Worm (Caenorhabditis elegans) whole organism, L1 larva: ENCODE results near the gene ttr-24.

Experiments used
- C16A3.4 ChIP-seq: fragments of 150-350 bp; optimal IDR thresholded peaks from 2 replicates; lab custom pipeline; 2014; ENCODE audit warnings: missing biosample characterization, missing genetic modification characterization
- alr-1 ChIP-seq: fragments of 200-800 bp; sonication (Bioruptor generic); optimal IDR thresholded peaks from 2 replicates; lab custom pipeline; 2018; ENCODE audit warnings: borderline replicate concordance, mild to moderate bottlenecking, missing genetic modification characterization, missing compliant biosample characterization
- aly-2 ChIP-seq: fragments of 150-350 bp; optimal IDR thresholded peaks from 2 replicates; lab custom pipeline; 2014; ENCODE audit warnings: missing biosample characterization, missing genetic modification characterization
- ama-1 ChIP-seq: fragments of 150-350 bp; optimal IDR thresholded peaks from 2 replicates; lab custom pipeline; 2014
- ceh-63 ChIP-seq: fragments of 200-800 bp; sonication (Bioruptor generic); optimal IDR thresholded peaks from 2 replicates; lab custom pipeline; 2018; ENCODE audit warnings: mild to moderate bottlenecking, missing genetic modification characterization, missing compliant biosample characterization
- ceh-90 ChIP-seq: sonication (generic microtip); optimal IDR thresholded peaks from 2 replicates; lab custom pipeline; 2016; ENCODE audit warnings: missing genetic modification characterization, missing compliant biosample characterization
- dpl-1 ChIP-seq, 3 experiments: fragments of 150-350 bp in 2 of 3; sonication (generic microtip) in 1 of 3; optimal IDR thresholded peaks; 2 replicates each; lab custom pipeline; 2014 to 2017; ENCODE audit warnings: missing biosample characterization in 3 of 3, missing genetic modification characterization in 3 of 3, missing genetic modification reagents in 3 of 3
- efl-1 ChIP-seq, 4 experiments: fragments of 150-350 bp; optimal IDR thresholded peaks in 3 of 4; peaks in 1 of 4; 1 replicate in 1 of 4; 2 replicates in 3 of 4; lab custom pipeline; 2014; ENCODE audit warnings: missing biosample characterization in 2 of 4, missing genetic modification characterization in 2 of 4, missing genetic modification reagents in 2 of 4
- egl-13 ChIP-seq: sonication (generic microtip); optimal IDR thresholded peaks from 2 replicates; lab custom pipeline; 2016; ENCODE audit warnings: missing genotype, missing genetic modification reagents, missing genetic modification characterization, missing compliant biosample characterization
- ets-5 ChIP-seq: fragments of 200-800 bp; sonication (Bioruptor generic); IDR thresholded peaks from 2 replicates; pipeline ENCODE4 v1.3.6; 2022; ENCODE audit warnings: missing genetic modification characterization, missing compliant biosample characterization
- fkh-10 ChIP-seq: sonication (generic microtip); optimal IDR thresholded peaks from 2 replicates; lab custom pipeline; 2017; ENCODE audit warnings: missing biosample characterization, missing genetic modification reagents, missing genetic modification characterization
- fkh-8 ChIP-seq: sonication (generic microtip); optimal IDR thresholded peaks from 2 replicates; lab custom pipeline; 2016; ENCODE audit warnings: mild to moderate bottlenecking, missing genetic modification characterization, missing compliant biosample characterization
- grh-1 ChIP-seq: fragments of 200-800 bp; sonication (Bioruptor generic); IDR thresholded peaks from 2 replicates; pipeline ENCODE4 v1.3.6; 2022; ENCODE audit warnings: missing genetic modification reagents, missing genetic modification characterization, missing compliant biosample characterization
- hlh-17 ChIP-seq: fragments of 200-800 bp; sonication (Bioruptor generic); optimal IDR thresholded peaks from 2 replicates; lab custom pipeline; 2018; ENCODE audit warnings: missing genetic modification characterization, mild to moderate bottlenecking, missing compliant biosample characterization, moderate library complexity, borderline replicate concordance
- hlh-4 ChIP-seq: sonication (generic microtip); optimal IDR thresholded peaks from 2 replicates; lab custom pipeline; 2016; ENCODE audit warnings: mild to moderate bottlenecking, missing genetic modification characterization, missing compliant biosample characterization
- jun-1 ChIP-seq: fragments of 150-350 bp; optimal IDR thresholded peaks from 2 replicates; lab custom pipeline; 2014; ENCODE audit warnings: missing biosample characterization, missing genetic modification reagents, missing genetic modification characterization
- lin-14 ChIP-seq: fragments of 200-800 bp; sonication (Bioruptor generic); optimal IDR thresholded peaks from 2 replicates; lab custom pipeline; 2018; ENCODE audit warnings: mild to moderate bottlenecking, missing genetic modification characterization, moderate library complexity, missing compliant biosample characterization
- lin-35 ChIP-seq, 2 experiments: fragments of 150-350 bp; optimal IDR thresholded peaks; 2 replicates each; lab custom pipeline; 2014; ENCODE audit warnings: missing biosample characterization in 2 of 2, missing genetic modification characterization in 2 of 2, missing genetic modification reagents in 2 of 2
- lin-39 ChIP-seq: fragments of 150-350 bp; optimal IDR thresholded peaks from 2 replicates; lab custom pipeline; 2014; ENCODE audit warnings: missing biosample characterization, missing genetic modification reagents, missing genetic modification characterization
- lir-3 ChIP-seq: sonication (generic microtip); optimal IDR thresholded peaks from 2 replicates; lab custom pipeline; 2016; ENCODE audit warnings: mild to moderate bottlenecking, missing genetic modification characterization, moderate library complexity, missing compliant biosample characterization; ENCODE audit not compliant: poor library complexity
- mab-9 ChIP-seq: fragments of 200-800 bp; sonication (Bioruptor generic); IDR thresholded peaks from 2 replicates; pipeline ENCODE4 v1.3.6; 2022; ENCODE audit warnings: missing genetic modification reagents, missing genetic modification characterization, missing compliant biosample characterization
- mdl-1 ChIP-seq, 2 experiments: fragments of 150-350 bp; optimal IDR thresholded peaks; 2 replicates each; lab custom pipeline; 2014 to 2017; ENCODE audit warnings: missing biosample characterization in 2 of 2, missing genetic modification characterization in 2 of 2, inconsistent platforms in 1 of 2
- nhr-11 ChIP-seq: fragments of 150-350 bp; optimal IDR thresholded peaks from 2 replicates; lab custom pipeline; 2014; ENCODE audit warnings: missing biosample characterization, missing genetic modification characterization
- nhr-19 ChIP-seq: fragments of 200-800 bp; sonication (Bioruptor generic); conservative IDR thresholded peaks from 2 replicates; pipeline ENCODE4 v1.3.6; 2022; ENCODE audit warnings: missing genetic modification characterization, missing compliant biosample characterization
- nhr-237 ChIP-seq: fragments of 150-350 bp; optimal IDR thresholded peaks from 2 replicates; lab custom pipeline; 2014; ENCODE audit warnings: missing biosample characterization, missing genetic modification characterization
- nhr-77 ChIP-seq: fragments of 150-350 bp; optimal IDR thresholded peaks from 2 replicates; lab custom pipeline; 2014; ENCODE audit warnings: missing biosample characterization, missing genetic modification characterization
- nhr-84 ChIP-seq: sonication (generic microtip); optimal IDR thresholded peaks from 2 replicates; lab custom pipeline; 2017; ENCODE audit warnings: missing biosample characterization, missing genetic modification characterization
- pag-3 ChIP-seq: sonication (generic microtip); optimal IDR thresholded peaks from 2 replicates; lab custom pipeline; 2017; ENCODE audit warnings: missing genetic modification characterization, mild to moderate bottlenecking, missing compliant biosample characterization, antibody characterized with exemption, borderline replicate concordance; ENCODE audit not compliant: insufficient read depth
- rnt-1 ChIP-seq: sonication (generic microtip); optimal IDR thresholded peaks from 2 replicates; lab custom pipeline; 2016; ENCODE audit warnings: mild to moderate bottlenecking, missing genetic modification characterization, moderate library complexity, missing compliant biosample characterization
- skn-1 ChIP-seq: fragments of 150-350 bp; optimal IDR thresholded peaks from 2 replicates; lab custom pipeline; 2014; ENCODE audit warnings: missing biosample characterization, missing genetic modification characterization
- sptf-1 ChIP-seq: fragments of 150-350 bp; optimal IDR thresholded peaks from 2 replicates; lab custom pipeline; 2014; ENCODE audit warnings: missing biosample characterization, missing genetic modification characterization
- swsn-7 ChIP-seq: sonication (generic microtip); optimal IDR thresholded peaks from 2 replicates; lab custom pipeline; 2016; ENCODE audit warnings: missing genetic modification characterization, missing compliant biosample characterization
- tbx-2 ChIP-seq: sonication (generic microtip); optimal IDR thresholded peaks from 2 replicates; lab custom pipeline; 2016; ENCODE audit warnings: missing genetic modification characterization, missing compliant biosample characterization
- unc-62 ChIP-seq: fragments of 150-350 bp; optimal IDR thresholded peaks from 2 replicates; lab custom pipeline; 2014; ENCODE audit warnings: missing biosample characterization, missing genetic modification reagents, missing genetic modification characterization
- unc-86 ChIP-seq: sonication (generic microtip); optimal IDR thresholded peaks from 2 replicates; lab custom pipeline; 2016; ENCODE audit warnings: missing genetic modification characterization, missing compliant biosample characterization
- unc-98 ChIP-seq: fragments of 200-800 bp; sonication (Bioruptor generic); IDR thresholded peaks from 2 replicates; pipeline ENCODE4 v1.3.6; 2022; ENCODE audit warnings: missing genetic modification characterization, missing compliant biosample characterization

The ttr-24 gene

ce11 chrV:18565621-18566020 is 9.2 kb upstream of the ttr-24 start:
- TF ChIP-seq egl-13 (tag; lab: Kevin White, UChicago) (no peak), grh-1 (GFP tag; lab: Robert Waterston, UW) (no peak), lin-35 (GFP tag; optimal IDR thresholded peaks at IDR 0.05; lab: Kevin White, UChicago) (no peak), ceh-63 (GFP tag; lab: Kevin White, UChicago) (no peak), lin-39 (no peak), mab-9 (GFP tag; lab: Robert Waterston, UW) (no peak), fkh-8 (tag; lab: Kevin White, UChicago) (no peak), nhr-77 (tag; lab: Kevin White, UChicago) (no peak), jun-1 (tag; lab: Kevin White, UChicago) (no peak), nhr-237 (tag; lab: Kevin White, UChicago) (no peak), skn-1 (tag; lab: Kevin White, UChicago) (no peak), dpl-1 (GFP tag; optimal IDR thresholded peaks at IDR 0.05; lab: Kevin White, UChicago) (no peak), sptf-1 (tag; lab: Kevin White, UChicago) (no peak), ceh-90 (tag; lab: Kevin White, UChicago) (no peak), hlh-4 (tag; lab: Kevin White, UChicago) (no peak), ets-5 (GFP tag; lab: Robert Waterston, UW) (no peak), ama-1 (lab: Kevin White, UChicago) (no peak), lin-14 (GFP tag; lab: Kevin White, UChicago) (no peak)

DNA sequence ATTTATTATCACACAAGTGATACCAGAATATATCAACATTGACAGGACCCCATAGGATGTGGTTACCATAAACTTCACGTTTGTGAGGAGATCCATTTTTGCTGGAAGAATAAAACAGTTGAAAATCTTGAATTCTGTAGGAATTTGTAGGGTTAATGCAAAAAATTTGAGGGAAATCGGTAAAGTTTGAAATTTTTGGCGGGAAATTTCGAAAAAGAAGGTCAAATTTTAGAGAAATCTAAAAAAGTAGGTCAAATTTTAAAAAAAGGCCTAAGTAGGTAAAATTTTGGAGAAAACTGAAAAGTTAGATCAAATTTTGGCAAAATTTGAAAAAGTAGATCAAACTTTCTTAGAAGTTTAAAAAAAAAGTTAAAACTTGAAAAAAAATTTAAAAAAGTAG is 8.3 kb upstream of the ttr-24 start, which contains the start of gene srg-34:
srg-34 (minus strand) TSS at position 101 of the 400 bp plus-strand sequence.
- TF ChIP-seq nhr-11 (tag; lab: Kevin White, UChicago) (no peak), nhr-19 (GFP tag; lab: Robert Waterston, UW) (no peak), unc-62 (GFP tag; lab: Kevin White, UChicago) (no peak), mab-9 (GFP tag; lab: Robert Waterston, UW) (no peak), C16A3.4 (tag; lab: Kevin White, UChicago) (no peak), aly-2 (tag; lab: Kevin White, UChicago) (no peak), rnt-1 (tag; lab: Kevin White, UChicago) (no peak)

ce11 chrV:18560944-18561343 is 4.5 kb upstream of the ttr-24 start:
- TF ChIP-seq swsn-7 (tag; lab: Kevin White, UChicago) (no peak), hlh-4 (tag; lab: Kevin White, UChicago) (no peak), nhr-77 (tag; lab: Kevin White, UChicago) (peak; percentile 3), hlh-17 (no peak), unc-86 (no peak), lir-3 (tag; lab: Kevin White, UChicago) (no peak), ama-1 (lab: Kevin White, UChicago) (no peak), lin-14 (GFP tag; lab: Kevin White, UChicago) (peak; percentile 19)

DNA sequence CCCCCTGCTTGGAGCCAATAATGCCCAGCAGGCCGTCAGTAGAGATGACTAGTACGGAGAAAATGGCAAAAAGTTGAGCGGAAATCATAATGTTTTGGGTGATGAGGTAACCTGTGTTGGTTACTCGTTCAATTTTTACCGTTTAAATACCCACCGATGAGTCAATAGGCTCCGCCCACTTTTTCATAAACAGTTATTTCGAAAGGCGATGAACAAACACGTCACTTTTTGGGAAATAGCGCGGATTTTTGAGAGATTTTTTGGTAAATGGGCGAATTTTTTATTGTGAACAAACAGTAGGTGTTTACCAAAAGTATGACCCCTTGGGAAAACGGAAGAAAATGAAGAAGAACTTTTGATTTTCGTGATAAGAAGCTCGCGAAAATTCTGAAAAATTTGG is 3.7 kb upstream of the ttr-24 start, which contains the start of gene ttr-26:
ttr-26 (minus strand) TSS at position 101 of the 400 bp plus-strand sequence.
- TF ChIP-seq nhr-77 (tag; lab: Kevin White, UChicago) (peak; percentile 8), alr-1 (tag; lab: Kevin White, UChicago) (no peak), lin-14 (GFP tag; lab: Kevin White, UChicago) (peak; percentile 6), fkh-10 (no peak), efl-1 (optimal IDR thresholded peaks at IDR 0.05; lab: Kevin White, UChicago) (no peak), efl-1 (GFP tag; optimal IDR thresholded peaks at IDR 0.05 in 1 of 2; lab: Kevin White, UChicago) (peak in 1 of 2 experiments; percentile 73), mdl-1 (tag; optimal IDR thresholded peaks at IDR 0.05; lab: Kevin White, UChicago) (no peak)

DNA sequence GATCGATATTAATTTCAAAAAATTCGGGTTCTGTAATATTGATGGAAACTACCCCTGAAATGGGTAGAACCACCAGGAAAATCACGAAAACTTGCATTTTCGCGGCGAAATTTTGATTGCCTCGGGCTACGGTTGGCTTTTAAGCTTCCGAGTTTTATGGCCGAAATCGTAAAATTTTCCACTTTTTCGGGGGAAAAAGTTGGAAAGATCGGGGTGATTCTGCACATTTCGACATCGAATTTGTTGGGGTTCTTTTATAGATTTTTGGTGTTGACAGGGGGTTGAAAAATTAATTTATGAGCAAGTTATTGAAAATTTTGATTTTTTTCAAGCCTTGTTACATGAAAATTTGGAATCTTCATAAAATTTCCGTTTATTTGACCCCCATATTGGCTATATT is 2.7 kb downstream of the ttr-24 start, which contains the start of gene Y51A2D.8:
Y51A2D.8 (minus strand) TSS at position 101 of the 400 bp plus-strand sequence.
- no peak for TF ChIP-seq tbx-2 (tag; lab: Kevin White, UChicago)
- no peak for TF ChIP-seq pag-3 (tag; lab: Kevin White, UChicago)
- no peak for TF ChIP-seq nhr-84
- TF ChIP-seq unc-98 (GFP tag; lab: Robert Waterston, UW), result no peak
- no peak for TF ChIP-seq efl-1 (optimal IDR thresholded peaks at IDR 0.05; lab: Kevin White, UChicago)
- TF ChIP-seq efl-1 (GFP tag; optimal IDR thresholded peaks at IDR 0.05 in 1 of 2; lab: Kevin White, UChicago), result no peak
